Fruit fly (Drosophila melanogaster) whole organism: Measurements from ENCODE around the gene Ptpa.

Experiments used
- CG8478 ChIP-seq: fragments of >200 bp; optimal IDR thresholded peaks from 2 replicates; lab custom pipeline; 2018; ENCODE audit warnings: inconsistent platforms
- Dll ChIP-seq: fragments of >200 bp; optimal IDR thresholded peaks from 2 replicates; lab custom pipeline; 2017
- EcR ChIP-seq, 2 experiments: fragments of >200 bp; optimal IDR thresholded peaks; 2 replicates each; lab custom pipeline; 2017; ENCODE audit warnings: missing biosample characterization in 2 of 2, missing genetic modification characterization in 2 of 2, missing genetic modification reagents in 2 of 2
- pan ChIP-seq: fragments of >200 bp; optimal IDR thresholded peaks from 2 replicates; lab custom pipeline; 2017
- psq ChIP-seq: fragments of >200 bp; optimal IDR thresholded peaks from 2 replicates; lab custom pipeline; 2017
- usp ChIP-seq: fragments of >200 bp; optimal IDR thresholded peaks from 2 replicates; lab custom pipeline; 2017; ENCODE audit warnings: missing biosample characterization, missing genetic modification characterization, mixed read lengths

- no peak for TF ChIP-seq EcR (GFP tag; optimal IDR thresholded peaks at IDR 0.05; lab: Kevin White, UChicago)
- no peak for TF ChIP-seq CG8478
- TF ChIP-seq psq (lab: Kevin White, UChicago), result no peak
- TF ChIP-seq usp (GFP tag; lab: Kevin White, UChicago), result no peak
- TF ChIP-seq Dll (lab: Kevin White, UChicago), result no peak
- no peak for TF ChIP-seq pan (lab: Kevin White, UChicago)
These were observed 44.3 kb upstream of the Ptpa start, which contains the start of gene CG15408 for dm6 chr2L:3332514-3332913.
